Fruit fly (Drosophila melanogaster) whole organism, embryonic: ENCODE data around the gene CG9008.

Experiments
- Abd-B ChIP-seq: fragments of 200-800 bp; sonication (Bioruptor generic); optimal IDR thresholded peaks from 2 replicates; lab custom pipeline; 2018; ENCODE audit warnings: missing biosample characterization, mild to moderate bottlenecking, missing genetic modification characterization, moderate library complexity
- C15 ChIP-seq: fragments of 200-800 bp; sonication (Bioruptor generic); IDR thresholded peaks from 3 replicates; pipeline ENCODE4 v1.3.6; 2022; ENCODE audit warnings: missing biosample characterization, missing genetic modification characterization
- CG10147 ChIP-seq: fragments of 200-800 bp; sonication (Bioruptor generic); optimal IDR thresholded peaks from 2 replicates; lab custom pipeline; 2019; ENCODE audit warnings: missing biosample characterization, mild to moderate bottlenecking, missing genetic modification characterization, moderate library complexity
- CG10267 ChIP-seq: fragments of 200-800 bp; sonication (Bioruptor generic); optimal IDR thresholded peaks from 2 replicates; lab custom pipeline; 2018; ENCODE audit warnings: missing biosample characterization, mild to moderate bottlenecking, missing genetic modification characterization, moderate library complexity
- CG10543 ChIP-seq: fragments of 200-800 bp; sonication (Bioruptor generic); optimal IDR thresholded peaks from 3 replicates; lab custom pipeline; 2017; ENCODE audit warnings: missing biosample characterization, mild to moderate bottlenecking, missing genetic modification characterization, moderate library complexity
- CG10565 ChIP-seq: fragments of 200-800 bp; sonication (Bioruptor generic); optimal IDR thresholded peaks from 3 replicates; lab custom pipeline; 2016; ENCODE audit warnings: missing biosample characterization, mild to moderate bottlenecking, missing genetic modification characterization
- CG10654 ChIP-seq: fragments of 200-800 bp; sonication (Bioruptor generic); optimal IDR thresholded peaks from 2 replicates; lab custom pipeline; 2016; ENCODE audit warnings: missing biosample characterization, missing genetic modification characterization
- CG10959 ChIP-seq: fragments of 200-800 bp; sonication (Bioruptor generic); IDR thresholded peaks from 2 replicates; pipeline ENCODE4 v1.3.6; 2022; ENCODE audit warnings: missing biosample characterization, missing genetic modification characterization
- CG11247 ChIP-seq: fragments of 200-800 bp; sonication (Bioruptor generic); IDR thresholded peaks from 2 replicates; pipeline ENCODE4 v1.3.6; 2022; ENCODE audit warnings: missing biosample characterization, missing genetic modification characterization
- CG11398 ChIP-seq: fragments of 200-800 bp; sonication (Bioruptor generic); optimal IDR thresholded peaks from 2 replicates; lab custom pipeline; 2016; ENCODE audit warnings: missing biosample characterization, missing genetic modification characterization
- CG12071 ChIP-seq: fragments of 200-800 bp; sonication (Bioruptor generic); optimal IDR thresholded peaks from 3 replicates; lab custom pipeline; 2018; ENCODE audit warnings: missing biosample characterization, mild to moderate bottlenecking, missing genetic modification characterization
- CG1233 ChIP-seq: fragments of 200-800 bp; sonication (Bioruptor generic); optimal IDR thresholded peaks from 4 replicates; lab custom pipeline; 2018; ENCODE audit warnings: missing biosample characterization, mild to moderate bottlenecking, missing genetic modification characterization
- CG14860 ChIP-seq: fragments of 200-800 bp; sonication (Bioruptor generic); IDR thresholded peaks from 3 replicates; pipeline ENCODE4 v1.3.6; 2022; ENCODE audit warnings: missing biosample characterization, missing genetic modification characterization; ENCODE audit not compliant: partially characterized antibody
- CG2202 ChIP-seq: fragments of 200-800 bp; sonication (Bioruptor generic); optimal IDR thresholded peaks from 2 replicates; lab custom pipeline; 2018; ENCODE audit warnings: missing biosample characterization, mild to moderate bottlenecking, missing genetic modification characterization
- CG34224 ChIP-seq: fragments of 200-800 bp; sonication (Bioruptor generic); IDR thresholded peaks from 3 replicates; pipeline ENCODE4 v1.3.6; 2022; ENCODE audit warnings: missing biosample characterization, missing genetic modification characterization; ENCODE audit not compliant: partially characterized antibody
- CG34376 ChIP-seq: fragments of 200-800 bp; sonication (Bioruptor generic); optimal IDR thresholded peaks from 2 replicates; lab custom pipeline; 2018; ENCODE audit warnings: missing biosample characterization, mild to moderate bottlenecking, missing genetic modification characterization
- CG3726 ChIP-seq: fragments of 200-800 bp; sonication (Bioruptor generic); IDR thresholded peaks from 3 replicates; pipeline ENCODE4, ENCODE4 v1.3.6; 2022; ENCODE audit warnings: missing biosample characterization, missing genetic modification characterization
- CG43689 ChIP-seq: fragments of 200-800 bp; sonication (Bioruptor generic); IDR thresholded peaks from 2 replicates; pipeline ENCODE4 v1.3.6; 2022; ENCODE audit warnings: missing biosample characterization, missing genetic modification characterization
- CG4424 ChIP-seq: fragments of 200-800 bp; sonication (Bioruptor generic); optimal IDR thresholded peaks from 3 replicates; lab custom pipeline; 2016; ENCODE audit warnings: missing biosample characterization, missing genetic modification characterization
- CG4617 ChIP-seq: fragments of 200-800 bp; sonication (Bioruptor generic); optimal IDR thresholded peaks from 3 replicates; lab custom pipeline; 2016; ENCODE audit warnings: missing biosample characterization, missing genetic modification characterization, borderline replicate concordance
- CG6175 ChIP-seq: fragments of 200-800 bp; sonication (Bioruptor generic); IDR thresholded peaks from 3 replicates; pipeline ENCODE4 v1.3.6; 2022; ENCODE audit warnings: missing biosample characterization, missing genetic modification characterization
- CG7786 ChIP-seq: fragments of 200-800 bp; sonication (Bioruptor generic); optimal IDR thresholded peaks from 2 replicates; lab custom pipeline; 2016; ENCODE audit warnings: missing biosample characterization, missing genetic modification characterization
- CG7928 ChIP-seq: fragments of 200-800 bp; sonication (Bioruptor generic); optimal IDR thresholded peaks from 2 replicates; lab custom pipeline; 2017; ENCODE audit warnings: missing biosample characterization, mild to moderate bottlenecking, missing genetic modification characterization
- CG9727 ChIP-seq: fragments of 200-800 bp; sonication (Bioruptor generic); optimal IDR thresholded peaks from 3 replicates; lab custom pipeline; 2017; ENCODE audit warnings: missing biosample characterization, mild to moderate bottlenecking, missing genetic modification characterization
- CG9817 ChIP-seq: fragments of 200-800 bp; sonication (Bioruptor generic); optimal IDR thresholded peaks from 2 replicates; lab custom pipeline; 2018; ENCODE audit warnings: missing biosample characterization, mild to moderate bottlenecking, missing genetic modification characterization, moderate library complexity
- E2f2 ChIP-seq: fragments of 200-800 bp; sonication (Bioruptor generic); IDR thresholded peaks from 2 replicates; pipeline ENCODE4 v1.3.6; 2022; ENCODE audit warnings: missing biosample characterization, missing genetic modification characterization
- Lim3 ChIP-seq: fragments of 200-800 bp; sonication (Bioruptor generic); IDR thresholded peaks from 2 replicates; pipeline ENCODE4 v1.3.6; 2022; ENCODE audit warnings: missing biosample characterization, missing genetic modification characterization
- Mad ChIP-seq: fragments of 200-800 bp; sonication (Bioruptor generic); optimal IDR thresholded peaks from 2 replicates; lab custom pipeline; 2016; ENCODE audit warnings: missing biosample characterization, missing genetic modification characterization
- Neu2 ChIP-seq: fragments of 200-800 bp; sonication (Bioruptor generic); optimal IDR thresholded peaks from 3 replicates; lab custom pipeline; 2016; ENCODE audit warnings: missing biosample characterization, missing genetic modification characterization, borderline replicate concordance
- Nf-YB ChIP-seq: fragments of 200-800 bp; sonication (Bioruptor generic); optimal IDR thresholded peaks from 3 replicates; lab custom pipeline; 2019; ENCODE audit warnings: missing biosample characterization, mild to moderate bottlenecking, missing genetic modification characterization, moderate library complexity
- Opbp ChIP-seq: fragments of 200-800 bp; sonication (Bioruptor generic); IDR thresholded peaks from 3 replicates; pipeline ENCODE4 v1.3.6; 2022; ENCODE audit warnings: missing biosample characterization, missing genetic modification characterization; ENCODE audit not compliant: partially characterized antibody
- PHDP ChIP-seq: fragments of 200-800 bp; sonication (Bioruptor generic); optimal IDR thresholded peaks from 3 replicates; lab custom pipeline; 2018; ENCODE audit warnings: missing biosample characterization, mild to moderate bottlenecking, missing genetic modification characterization, moderate library complexity
- Ptx1 ChIP-seq: fragments of 200-800 bp; sonication (Bioruptor generic); IDR thresholded peaks from 2 replicates; pipeline ENCODE4 v1.3.6; 2022; ENCODE audit warnings: missing biosample characterization, missing genetic modification characterization
- ac ChIP-seq: fragments of 200-800 bp; sonication (Bioruptor generic); optimal IDR thresholded peaks from 3 replicates; lab custom pipeline; 2017; ENCODE audit warnings: missing biosample characterization, mild to moderate bottlenecking, missing genetic modification characterization
- crol ChIP-seq: fragments of 200-800 bp; sonication (Bioruptor generic); IDR thresholded peaks from 2 replicates; pipeline ENCODE4 v1.3.6; 2022; ENCODE audit warnings: missing biosample characterization, missing genetic modification characterization
- esg ChIP-seq: fragments of 200-800 bp; sonication (Bioruptor generic); conservative IDR thresholded peaks from 2 replicates; pipeline ENCODE4 v1.3.6; 2022; ENCODE audit warnings: missing biosample characterization, missing genetic modification characterization
- fd96Cb ChIP-seq: fragments of 200-800 bp; sonication (Bioruptor generic); optimal IDR thresholded peaks from 2 replicates; lab custom pipeline; 2018; ENCODE audit warnings: missing biosample characterization, mild to moderate bottlenecking, missing genetic modification characterization, moderate library complexity
- ham ChIP-seq: fragments of 200-800 bp; sonication (Bioruptor generic); IDR thresholded peaks from 2 replicates; pipeline ENCODE4 v1.3.6; 2022; ENCODE audit warnings: missing biosample characterization, missing genetic modification characterization
- mirr ChIP-seq: fragments of 200-800 bp; sonication (Bioruptor generic); optimal IDR thresholded peaks from 3 replicates; lab custom pipeline; 2018; ENCODE audit warnings: missing biosample characterization, mild to moderate bottlenecking, missing genetic modification characterization
- odd ChIP-seq: fragments of 200-800 bp; sonication (Bioruptor generic); optimal IDR thresholded peaks from 2 replicates; lab custom pipeline; 2017; ENCODE audit warnings: missing biosample characterization, mild to moderate bottlenecking, missing genetic modification characterization
- pan ChIP-seq, 4 experiments: fragments of >200 bp in 3 of 4; fragments of 200-800 bp in 1 of 4; sonication (Bioruptor generic) in 1 of 4; optimal IDR thresholded peaks in 3 of 4; IDR thresholded peaks in 1 of 4; 2 replicates each; pipeline versions ENCODE4 v1.3.6 to Lab custom; 2017 to 2022; ENCODE audit warnings: missing biosample characterization in 2 of 4, missing genetic modification characterization in 2 of 4, mixed read lengths in 1 of 4
- sd ChIP-seq: fragments of 200-800 bp; sonication (Bioruptor generic); optimal IDR thresholded peaks from 3 replicates; lab custom pipeline; 2018; ENCODE audit warnings: missing biosample characterization, mild to moderate bottlenecking, missing genetic modification characterization, moderate library complexity
- sens ChIP-seq: fragments of 200-800 bp; sonication (Bioruptor generic); peaks from one replicate; lab custom pipeline; 2016; ENCODE audit warnings: missing biosample characterization, missing genetic modification characterization
- slou ChIP-seq: fragments of 200-800 bp; sonication (Bioruptor generic); optimal IDR thresholded peaks from 3 replicates; lab custom pipeline; 2016; ENCODE audit warnings: missing biosample characterization, missing genetic modification characterization
- unpg ChIP-seq: fragments of 200-800 bp; sonication (Bioruptor generic); optimal IDR thresholded peaks from 3 replicates; lab custom pipeline; 2018; ENCODE audit warnings: missing biosample characterization, mild to moderate bottlenecking, missing genetic modification characterization, moderate library complexity
- wdn ChIP-seq: fragments of 200-800 bp; sonication (Bioruptor generic); IDR thresholded peaks from 2 replicates; pipeline ENCODE4 v1.3.6; 2022; ENCODE audit warnings: missing biosample characterization, missing genetic modification characterization
- z ChIP-seq: fragments of 200-800 bp; sonication (Bioruptor generic); IDR thresholded peaks from 3 replicates; pipeline ENCODE4 v1.3.6; 2022; ENCODE audit warnings: missing biosample characterization, missing genetic modification characterization

Gene CG9008

DNA sequence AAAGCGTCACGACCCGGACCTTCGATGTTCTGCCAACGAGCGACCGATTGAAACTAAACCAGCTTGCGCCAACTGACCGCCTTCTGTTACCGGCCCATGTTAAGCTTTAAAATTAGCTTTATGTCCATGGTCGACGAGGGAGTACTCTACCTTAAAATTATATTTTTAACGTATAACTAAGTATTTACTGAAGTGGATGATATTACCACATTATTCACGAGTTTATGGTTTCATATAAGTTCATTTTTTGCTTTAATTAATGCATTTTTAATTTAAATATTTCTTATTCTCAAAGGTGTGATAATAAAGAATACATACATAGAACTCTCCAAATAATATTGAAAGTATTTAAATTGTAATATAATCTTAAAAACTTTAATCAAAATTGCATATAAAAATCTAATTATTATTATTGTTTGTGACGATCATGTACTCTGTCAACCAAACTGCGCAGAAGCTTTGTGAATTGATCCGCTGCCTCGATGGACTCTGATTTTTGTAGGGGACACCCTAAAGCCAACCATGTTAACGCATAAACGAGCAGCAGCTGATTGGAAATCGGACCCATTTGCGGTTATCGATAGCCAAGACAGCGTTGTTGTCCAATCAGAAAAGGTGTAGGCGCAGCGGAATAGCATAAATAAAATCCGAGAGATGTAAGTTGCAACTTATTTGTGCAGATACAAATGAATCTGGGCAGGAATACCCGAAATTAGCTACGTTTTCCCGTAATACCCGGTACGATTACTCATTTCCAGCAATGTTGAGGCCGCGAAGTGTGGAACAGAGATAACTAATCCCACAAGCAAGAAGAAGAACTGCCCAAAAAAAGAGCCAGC lies at the start of gene CG9008, which contains the start of gene p38b (continued):
- peak; percentile 80 for TF ChIP-seq fd96Cb (tag; lab: Kevin White, UChicago)
- TF ChIP-seq Neu2 (GFP tag; lab: Kevin White, UChicago) = no peak
- peak; percentile 53 for TF ChIP-seq CG4617 (GFP tag; lab: Kevin White, UChicago)
- TF ChIP-seq odd (GFP tag; lab: Kevin White, UChicago) = peak; percentile 87
- peak; percentile 85 for TF ChIP-seq PHDP (tag; lab: Kevin White, UChicago)
- TF ChIP-seq Ptx1 = peak; percentile 75
- peak; percentile 46 for TF ChIP-seq CG10654
- peak; percentile 30; the same call in 1 of the 2 replicates for TF ChIP-seq CG11247 (GFP tag; lab: Robert Waterston, UW)
- no peak for TF ChIP-seq CG11398 (GFP tag; lab: Kevin White, UChicago)
- TF ChIP-seq Lim3 (GFP tag; lab: Robert Waterston, UW) = no peak
- TF ChIP-seq CG2202 (tag; lab: Kevin White, UChicago) = peak; percentile 12
- no peak for TF ChIP-seq CG10565 (GFP tag; lab: Kevin White, UChicago)
- TF ChIP-seq CG7928 = peak; percentile 49
- 0 out of 2 replicates have a peak, but pooled peaks have one; percentile 24 for TF ChIP-seq E2f2 (GFP tag; lab: Robert Waterston, UW)
- TF ChIP-seq CG34224 (GFP tag; lab: Robert Waterston, UW) = peak; percentile 58; the same call in 2 of the 3 replicates
- 0 out of 2 replicates have a peak, but pooled peaks have one; percentile 8 for TF ChIP-seq ham (GFP tag; lab: Robert Waterston, UW)
- TF ChIP-seq esg = peak; percentile 57; the same call in 1 of the 2 replicates
- no peak for TF ChIP-seq CG43689
- TF ChIP-seq CG14860 (GFP tag; lab: Robert Waterston, UW) = no peak
- peak; percentile 91 for TF ChIP-seq CG10543 (GFP tag; lab: Kevin White, UChicago)
- no peak for TF ChIP-seq Mad (GFP tag; lab: Kevin White, UChicago)
- no peak for TF ChIP-seq pan (optimal IDR thresholded peaks at IDR 0.05; lab: Kevin White, UChicago)
- peak in 1 of 2 experiments; percentile 69 for TF ChIP-seq pan (GFP tag; optimal IDR thresholded peaks at IDR 0.05 in 1 of 2, IDR thresholded peaks at IDR 0.05 in 1 of 2)
- TF ChIP-seq crol = no peak
- TF ChIP-seq CG4424 (GFP tag; lab: Kevin White, UChicago) = peak; percentile 75
- peak; percentile 82 for TF ChIP-seq CG10267 (tag; lab: Kevin White, UChicago)
- TF ChIP-seq CG6175 (GFP tag; lab: Robert Waterston, UW) = peak; percentile 13; the same call in 1 of the 3 replicates
- peak; percentile 71 for TF ChIP-seq CG9817 (tag; lab: Kevin White, UChicago)
- TF ChIP-seq slou = peak; percentile 66
- no peak for TF ChIP-seq ac (GFP tag; lab: Kevin White, UChicago)
- peak; percentile 89 for TF ChIP-seq CG9727 (GFP tag; lab: Kevin White, UChicago)
- TF ChIP-seq CG12071 (GFP tag; lab: Kevin White, UChicago) = no peak
- TF ChIP-seq wdn (GFP tag; lab: Robert Waterston, UW) = 0 out of 2 replicates have a peak, but pooled peaks have one; percentile 13
- TF ChIP-seq C15 = no peak
- TF ChIP-seq CG1233 (GFP tag; lab: Kevin White, UChicago) = peak; percentile 80
- no peak for TF ChIP-seq z (GFP tag; lab: Robert Waterston, UW)
- TF ChIP-seq Opbp (GFP tag; lab: Robert Waterston, UW) = peak; percentile 49; the same call in 1 of the 3 replicates
- peak; percentile 79 for TF ChIP-seq sens (GFP tag; lab: Kevin White, UChicago)
- no peak for TF ChIP-seq mirr (GFP tag; lab: Kevin White, UChicago)
- peak; percentile 88 for TF ChIP-seq CG10147
- peak; percentile 81 for TF ChIP-seq Nf-YB (GFP tag; lab: Kevin White, UChicago)
- no peak for TF ChIP-seq CG7786 (GFP tag; lab: Kevin White, UChicago)
- TF ChIP-seq unpg (GFP tag; lab: Kevin White, UChicago) = peak; percentile 73
- peak; percentile 76 for TF ChIP-seq Abd-B (GFP tag; lab: Kevin White, UChicago)
- no peak for TF ChIP-seq CG3726
- TF ChIP-seq CG10959 (GFP tag; lab: Robert Waterston, UW) = no peak
- TF ChIP-seq sd (tag; lab: Kevin White, UChicago) = peak; percentile 57
- TF ChIP-seq CG34376 (GFP tag; lab: Kevin White, UChicago) = peak; percentile 41
